Worm (Caenorhabditis elegans): ENCODE results near the gene irld-67.

DNA sequence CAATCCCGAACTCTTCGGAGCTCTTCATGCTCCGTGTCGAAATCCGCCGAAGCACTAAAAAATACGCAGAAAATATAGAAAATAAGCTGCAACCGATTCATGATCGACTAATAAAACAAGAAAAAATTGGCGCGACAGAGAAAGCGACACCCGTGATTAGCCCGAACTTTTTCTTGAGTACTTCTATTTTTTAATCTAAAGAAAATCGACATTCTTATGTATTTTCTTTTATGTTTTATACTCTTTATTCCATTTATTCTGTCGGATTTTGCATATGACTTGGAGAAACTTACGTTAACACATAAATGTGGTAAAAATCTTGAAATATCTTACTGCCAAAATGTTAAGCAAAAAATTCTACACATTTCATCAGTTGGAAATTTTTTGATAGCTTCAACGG is 9.7 kb upstream of the irld-67 start, which contains the start of the genes irld-50 and irld-49:
- TF ChIP-seq skn-1 (tag; optimal IDR thresholded peaks at IDR 0.05) (no peak), nhr-237 (tag; optimal IDR thresholded peaks at IDR 0.05) (no peak), unc-62 (GFP tag; optimal IDR thresholded peaks at IDR 0.05) (no peak), tbx-2 (tag; optimal IDR thresholded peaks at IDR 0.05) (no peak), ceh-82 (tag; optimal IDR thresholded peaks at IDR 0.05) (no peak), nhr-76 (tag; optimal IDR thresholded peaks at IDR 0.05) (no peak), nhr-28 (tag; optimal IDR thresholded peaks at IDR 0.05) (no peak), elt-3 (tag; optimal IDR thresholded peaks at IDR 0.05) (no peak), nhr-11 (tag; optimal IDR thresholded peaks at IDR 0.05) (no peak), unc-39 (tag; optimal IDR thresholded peaks at IDR 0.05) (no peak), elt-2 (tag; optimal IDR thresholded peaks at IDR 0.05) (no peak), ztf-4 (tag; optimal IDR thresholded peaks at IDR 0.05) (no peak)
